Worm (Caenorhabditis elegans) whole organism, L4 larva: ENCODE measurements around the gene bath-5.

Source experiments
- ama-1 ChIP-seq: fragments of 150-350 bp; optimal IDR thresholded peaks from 2 replicates; lab custom pipeline; 2014; ENCODE audit warnings: inconsistent platforms, mixed read lengths
- lin-13 ChIP-seq: fragments of 150-350 bp; optimal IDR thresholded peaks from 2 replicates; lab custom pipeline; 2014; ENCODE audit warnings: missing biosample characterization, missing genetic modification reagents, missing genetic modification characterization
- nhr-102 ChIP-seq: sonication (generic microtip); optimal IDR thresholded peaks from 2 replicates; lab custom pipeline; 2016; ENCODE audit warnings: mild to moderate bottlenecking, missing genetic modification characterization, moderate library complexity, missing compliant biosample characterization

ce11 chrII:2042447-2042846 is 10.7 kb upstream of the bath-5 start, which contains the start of gene bath-20:
- TF ChIP-seq nhr-102 (tag; lab: Kevin White, UChicago) (no peak), lin-13 (GFP tag; lab: Kevin White, UChicago) (no peak), ama-1 (lab: Kevin White, UChicago) (no peak)
